Worm (Caenorhabditis elegans): ENCODE results near the gene wdr-20.

- TF ChIP-seq zim-3 (tag; optimal IDR thresholded peaks at IDR 0.05): no peak
- no peak for TF ChIP-seq F57C9.4 (tag; optimal IDR thresholded peaks at IDR 0.05)
- TF ChIP-seq T07F8.4 (tag; optimal IDR thresholded peaks at IDR 0.05): no peak
- TF ChIP-seq ama-1 (optimal IDR thresholded peaks at IDR 0.05): no peak
- TF ChIP-seq ama-1 (GFP tag; optimal IDR thresholded peaks at IDR 0.05): no peak
- TF ChIP-seq egl-44 (GFP tag; IDR thresholded peaks at IDR 0.05): no peak
- no peak for TF ChIP-seq hmg-1.2 (GFP tag; IDR thresholded peaks at IDR 0.05)
- no peak for TF ChIP-seq unc-62 (GFP tag; optimal IDR thresholded peaks at IDR 0.05)
- TF ChIP-seq ztf-6 (GFP tag; IDR thresholded peaks at IDR 0.05): no peak
- no peak for TF ChIP-seq bed-1 (GFP tag; IDR thresholded peaks at IDR 0.05)
- TF ChIP-seq ceh-100 (GFP tag; IDR thresholded peaks at IDR 0.05): no peak
- no peak for TF ChIP-seq snpc-3.4 (tag; optimal IDR thresholded peaks at IDR 0.05)
These were observed 19.6 kb downstream of the wdr-20 start, which contains the start of gene cht-5 for ce11 chrV:10114329-10114728.

Measured in whole organism, young adult.